Fruit fly (Drosophila melanogaster): ENCODE data around the gene spg.
A peak's percentile ranks its signal among the peaks of the same experiment; 100 is the strongest.

The spg gene

DNA sequence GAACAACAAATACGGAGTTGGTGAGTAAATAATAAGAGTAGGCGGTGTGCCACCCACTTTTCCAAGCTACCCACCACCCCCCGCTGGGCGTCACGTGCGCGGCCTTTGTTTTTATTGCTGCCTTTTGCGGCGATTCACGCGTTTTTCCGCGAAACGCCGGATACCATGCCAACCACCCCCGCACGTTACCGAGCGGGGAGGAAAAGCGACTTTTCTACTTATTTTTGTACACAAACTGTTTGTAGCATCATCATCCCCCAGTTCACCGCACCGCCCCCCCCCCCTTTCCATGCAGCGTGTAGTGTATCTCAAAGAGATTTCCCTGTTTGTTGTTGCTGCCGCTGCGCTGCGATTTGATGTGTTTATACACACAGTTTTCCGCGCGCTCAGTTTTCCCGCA is 911 bp downstream of the spg start:
- TF ChIP-seq CG11617 (GFP tag; optimal IDR thresholded peaks at IDR 0.05): no peak
- TF ChIP-seq Hr96 (GFP tag; optimal IDR thresholded peaks at IDR 0.05): no peak
- no peak for TF ChIP-seq ovo (GFP tag; optimal IDR thresholded peaks at IDR 0.05)
- no peak for TF ChIP-seq CG12768 (GFP tag; optimal IDR thresholded peaks at IDR 0.05)
- TF ChIP-seq tj (GFP tag; optimal IDR thresholded peaks at IDR 0.05): no peak
- TF ChIP-seq cic (GFP tag; optimal IDR thresholded peaks at IDR 0.05): no peak

DNA sequence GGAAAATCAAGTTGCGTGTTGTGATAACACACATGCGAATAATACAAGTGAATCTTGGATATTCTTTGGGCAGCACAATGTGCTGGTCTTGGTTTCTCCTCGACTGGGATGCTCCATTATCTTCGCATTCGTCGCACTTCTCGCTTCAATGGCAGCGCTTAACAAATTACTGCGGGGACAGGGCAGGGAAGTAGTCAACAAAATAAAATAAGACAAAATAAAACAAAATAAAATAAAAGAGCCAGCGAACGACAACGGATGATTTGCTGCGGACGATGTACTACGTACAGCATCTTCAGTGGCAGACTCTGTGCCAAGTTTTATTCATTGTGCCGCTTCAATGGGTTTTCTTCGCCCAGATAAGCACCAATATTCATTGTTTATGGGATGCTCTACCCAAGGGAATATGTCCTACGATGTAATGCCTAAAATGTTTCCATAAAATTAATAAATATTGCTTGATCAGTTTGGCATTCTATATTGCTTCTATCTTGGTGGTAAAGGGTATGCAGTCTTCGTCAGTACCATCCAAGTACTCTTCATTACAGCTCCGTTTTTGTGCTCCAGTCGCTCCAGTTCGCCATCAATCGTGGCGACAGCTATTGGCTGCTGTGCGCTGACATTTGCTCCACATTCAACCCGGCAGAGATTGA is 1.9 kb downstream of the spg start:
- TF ChIP-seq CG14711 (tag; optimal IDR thresholded peaks at IDR 0.05) (no peak), kay (GFP tag; ENCODE audit: borderline replicate concordance) (peak; percentile 26), Clk (GFP tag; optimal IDR thresholded peaks at IDR 0.05) (no peak), CG7101 (tag; optimal IDR thresholded peaks at IDR 0.05) (no peak), cic (GFP tag; optimal IDR thresholded peaks at IDR 0.05) (no peak), pad (GFP tag; optimal IDR thresholded peaks at IDR 0.05) (no peak), Crg-1 (GFP tag; optimal IDR thresholded peaks at IDR 0.05) (no peak), toe (GFP tag; optimal IDR thresholded peaks at IDR 0.05) (peak; percentile 30), CG5204 (GFP tag; optimal IDR thresholded peaks at IDR 0.05) (no peak), CG7045 (GFP tag; optimal IDR thresholded peaks at IDR 0.05) (no peak), Hr96 (GFP tag; optimal IDR thresholded peaks at IDR 0.05) (no peak), CG33017 (tag; optimal IDR thresholded peaks at IDR 0.05) (no peak), cnc (optimal IDR thresholded peaks at IDR 0.05) (no peak)

DNA sequence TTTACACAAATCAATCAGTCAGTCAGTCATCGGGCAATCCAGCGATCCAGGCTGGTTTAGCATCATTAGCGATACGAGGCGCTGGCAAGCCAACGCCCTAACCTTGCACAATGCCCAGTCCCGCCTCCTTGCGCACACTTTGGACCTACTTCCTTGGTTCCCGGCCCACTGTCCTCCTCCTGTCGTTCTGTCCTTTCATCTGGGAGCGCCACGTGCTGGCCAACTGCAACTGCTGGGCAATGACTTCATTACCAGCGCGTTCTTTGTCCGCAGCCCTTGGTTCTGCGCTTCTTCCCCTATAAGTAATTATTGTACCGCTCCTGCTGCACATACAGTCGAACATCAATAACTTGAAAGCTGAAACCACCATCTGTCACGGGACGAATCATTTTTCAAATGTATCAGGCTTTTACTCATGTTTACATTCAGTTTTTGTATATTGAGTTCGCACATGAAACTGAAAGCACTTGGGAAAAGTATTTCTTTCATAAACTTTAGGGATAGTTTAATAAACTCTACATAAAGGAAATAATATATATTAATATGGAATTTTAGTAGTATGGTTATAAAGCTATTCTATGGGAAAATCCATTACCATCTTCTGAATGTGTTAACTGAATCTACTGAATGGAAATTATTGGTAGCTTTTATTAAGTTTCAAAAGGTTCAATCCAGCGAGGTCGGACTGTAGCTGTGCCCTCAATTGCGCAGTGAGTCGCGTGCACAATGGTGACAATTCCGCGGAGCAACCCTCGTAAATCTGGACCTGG is 2.7 kb downstream of the spg start:
- TF ChIP-seq tj (GFP tag; optimal IDR thresholded peaks at IDR 0.05) (no peak), bab1 (GFP tag; optimal IDR thresholded peaks at IDR 0.05) (no peak), CG14711 (tag; optimal IDR thresholded peaks at IDR 0.05) (no peak), CG33017 (tag; optimal IDR thresholded peaks at IDR 0.05) (no peak), CG7101 (tag; optimal IDR thresholded peaks at IDR 0.05) (no peak)

DNA sequence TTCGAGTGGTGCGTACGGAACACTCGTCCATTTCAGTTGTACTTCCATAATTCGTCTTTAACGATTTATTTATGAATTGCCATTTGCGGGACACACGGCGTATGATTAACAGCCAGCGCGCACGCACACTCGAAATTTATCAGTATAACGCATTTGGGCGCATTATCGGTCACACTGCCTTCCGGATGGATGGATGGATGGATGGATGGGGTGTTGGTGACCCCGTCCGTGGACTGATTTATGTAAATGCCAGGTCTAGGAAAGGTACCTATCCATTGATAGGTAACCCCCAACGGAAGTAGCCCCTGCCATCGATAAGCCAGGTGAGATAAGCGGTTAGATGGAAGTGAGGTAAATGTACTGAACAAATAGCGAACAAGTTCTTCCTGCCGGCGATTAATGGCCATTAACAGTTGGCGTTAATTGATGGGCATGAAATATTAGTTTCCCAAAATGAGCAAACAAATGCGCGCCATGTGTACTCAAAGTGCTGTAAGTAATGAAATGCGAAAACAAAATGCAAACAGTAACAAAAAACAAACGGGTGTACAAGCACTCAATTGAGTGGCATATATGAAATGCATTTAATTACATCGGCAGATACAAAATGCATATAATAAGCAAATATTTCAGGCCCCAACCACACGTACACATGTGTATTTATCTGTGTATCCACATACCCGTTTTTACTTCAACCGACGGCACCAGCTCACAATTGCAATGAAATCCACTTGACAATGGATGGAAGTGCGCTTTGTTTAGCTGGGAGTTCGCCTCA is 3.8 kb downstream of the spg start:
- TF ChIP-seq ovo (GFP tag; optimal IDR thresholded peaks at IDR 0.05) (no peak), bab1 (GFP tag; optimal IDR thresholded peaks at IDR 0.05) (peak; percentile 48), CG33017 (tag; optimal IDR thresholded peaks at IDR 0.05) (no peak), pad (GFP tag; optimal IDR thresholded peaks at IDR 0.05) (no peak), cic (GFP tag; optimal IDR thresholded peaks at IDR 0.05) (peak; percentile 10), CG14711 (tag; optimal IDR thresholded peaks at IDR 0.05) (no peak), cnc (optimal IDR thresholded peaks at IDR 0.05) (no peak), CG7101 (tag; optimal IDR thresholded peaks at IDR 0.05) (no peak), Crg-1 (GFP tag; optimal IDR thresholded peaks at IDR 0.05) (no peak), tj (GFP tag; optimal IDR thresholded peaks at IDR 0.05) (peak; percentile 92), CG12768 (GFP tag; optimal IDR thresholded peaks at IDR 0.05) (peak; percentile 35), CG11617 (GFP tag; optimal IDR thresholded peaks at IDR 0.05) (no peak), Hr96 (GFP tag; optimal IDR thresholded peaks at IDR 0.05) (no peak), CG1620 (GFP tag; optimal IDR thresholded peaks at IDR 0.05) (no peak)

DNA sequence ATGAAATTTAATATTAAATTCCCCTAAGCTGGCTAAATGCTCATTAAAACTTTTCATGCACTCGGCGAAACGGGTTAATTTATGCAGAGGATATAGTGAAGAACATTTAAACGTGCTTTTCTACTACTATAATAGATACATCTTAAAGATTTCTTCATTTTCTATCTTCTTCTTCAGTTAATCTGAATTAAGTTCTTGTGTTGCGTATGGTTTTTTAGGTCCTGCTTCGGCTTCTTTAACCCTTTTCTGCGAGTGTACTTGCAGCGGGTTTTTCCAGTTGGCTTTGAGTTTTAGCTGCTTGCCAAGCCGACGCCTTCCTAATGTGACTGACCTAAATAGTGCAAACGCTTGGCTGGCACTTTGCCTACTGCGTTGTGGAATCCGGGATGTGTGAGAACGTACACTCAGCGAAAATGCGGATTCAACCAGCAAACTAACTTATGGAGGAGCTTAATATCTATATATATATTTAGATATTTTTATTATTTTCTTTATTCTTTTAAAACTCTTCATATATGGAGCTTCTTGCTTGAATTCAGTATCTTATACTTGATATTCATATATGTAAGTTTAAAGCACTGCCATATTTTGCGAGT is 5.7 kb downstream of the spg start:
- TF ChIP-seq Crg-1 (GFP tag; optimal IDR thresholded peaks at IDR 0.05) (no peak), toe (GFP tag; optimal IDR thresholded peaks at IDR 0.05) (no peak), CG7045 (GFP tag; optimal IDR thresholded peaks at IDR 0.05) (no peak), Hr96 (GFP tag; optimal IDR thresholded peaks at IDR 0.05) (no peak), ovo (GFP tag; optimal IDR thresholded peaks at IDR 0.05) (no peak), CG7101 (tag; optimal IDR thresholded peaks at IDR 0.05) (no peak), tj (GFP tag; optimal IDR thresholded peaks at IDR 0.05) (peak; percentile 57)

DNA sequence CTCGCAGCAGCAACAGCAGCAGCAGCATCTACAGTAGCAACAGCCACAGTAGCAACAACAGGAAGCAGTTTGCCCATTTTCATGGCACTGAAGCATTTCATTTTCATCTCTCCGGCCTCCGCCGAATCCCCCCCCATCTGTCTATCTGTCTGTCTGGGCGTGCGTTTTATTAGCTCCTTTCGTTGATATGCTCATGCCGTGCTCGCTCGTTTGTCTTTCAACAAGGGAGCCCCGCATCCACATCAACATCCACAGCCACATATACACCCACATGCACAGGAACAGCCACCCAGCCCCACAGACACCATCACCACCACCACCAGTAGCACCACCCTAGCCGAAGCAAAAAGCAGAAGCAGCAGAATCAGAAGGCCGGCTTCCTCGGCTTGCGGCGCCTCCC is 6.5 kb downstream of the spg start:
- TF ChIP-seq CG1620 (GFP tag; optimal IDR thresholded peaks at IDR 0.05): no peak

DNA sequence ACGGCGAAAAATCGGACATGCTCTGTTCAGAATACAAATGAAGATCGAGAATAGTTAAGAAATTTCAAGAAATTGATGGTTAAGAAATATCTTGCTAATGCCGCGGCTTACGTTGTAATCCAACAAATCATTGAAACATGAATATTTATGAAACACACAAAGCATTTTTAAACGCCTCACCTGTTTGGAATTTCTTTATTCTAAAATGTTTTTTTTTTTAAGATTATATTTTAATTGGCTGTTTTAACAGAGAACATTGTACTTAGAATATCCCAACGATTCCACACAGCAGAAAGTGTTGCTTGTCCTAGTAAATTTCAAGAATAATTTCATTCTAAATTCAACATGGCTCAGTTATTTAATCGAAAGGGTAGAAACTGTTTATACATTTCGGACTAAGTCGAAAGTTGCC is 6.9 kb downstream of the spg start:
- no peak for TF ChIP-seq CG5204 (GFP tag; optimal IDR thresholded peaks at IDR 0.05)
- TF ChIP-seq CG12768 (GFP tag; optimal IDR thresholded peaks at IDR 0.05): no peak
- TF ChIP-seq Crg-1 (GFP tag; optimal IDR thresholded peaks at IDR 0.05): no peak
- no peak for TF ChIP-seq bab1 (GFP tag; optimal IDR thresholded peaks at IDR 0.05)
- TF ChIP-seq Hr96 (GFP tag; optimal IDR thresholded peaks at IDR 0.05): no peak
- TF ChIP-seq pad (GFP tag; optimal IDR thresholded peaks at IDR 0.05): no peak
- TF ChIP-seq cic (GFP tag; optimal IDR thresholded peaks at IDR 0.05): no peak
- TF ChIP-seq CG1620 (GFP tag; optimal IDR thresholded peaks at IDR 0.05): no peak
- no peak for TF ChIP-seq ovo (GFP tag; optimal IDR thresholded peaks at IDR 0.05)
- no peak for TF ChIP-seq CG7045 (GFP tag; optimal IDR thresholded peaks at IDR 0.05)
- no peak for TF ChIP-seq CG33017 (tag; optimal IDR thresholded peaks at IDR 0.05)
- no peak for TF ChIP-seq CG14711 (tag; optimal IDR thresholded peaks at IDR 0.05)
- no peak for TF ChIP-seq kay (GFP tag; ENCODE audit: borderline replicate concordance)
